Fruit fly (Drosophila melanogaster): ENCODE measurements around the gene Sprn.

The Sprn gene

dm6 chr3L:11892766-11893165 is 13.9 kb downstream of the Sprn start:
- no peak for TF ChIP-seq CG8478 (optimal IDR thresholded peaks at IDR 0.05)
- TF ChIP-seq CTCF (optimal IDR thresholded peaks at IDR 0.05) = peak; percentile 79 to 84

dm6 chr3L:11896756-11897155 is 17.8 kb downstream of the Sprn start:
- no peak for TF ChIP-seq CG8478 (optimal IDR thresholded peaks at IDR 0.05)
- no peak for TF ChIP-seq CTCF (optimal IDR thresholded peaks at IDR 0.05)

dm6 chr3L:11918217-11918616 is 39.3 kb downstream of the Sprn start:
- TF ChIP-seq CG8478 (optimal IDR thresholded peaks at IDR 0.05) = no peak
- TF ChIP-seq CTCF (optimal IDR thresholded peaks at IDR 0.05) = peak; percentile 28 to 44

- TF ChIP-seq CTCF (optimal IDR thresholded peaks at IDR 0.05) (no peak), CG8478 (optimal IDR thresholded peaks at IDR 0.05) (no peak)
Measured at dm6 chr3L:11921213-11921612, 42.3 kb downstream of the Sprn start, which contains the start of gene CG11588. Gene CG11588 (plus strand): TSS chr3L:11921513.

- no peak for TF ChIP-seq CTCF (optimal IDR thresholded peaks at IDR 0.05)
- no peak for TF ChIP-seq CG8478 (optimal IDR thresholded peaks at IDR 0.05)
Measured at dm6 chr3L:11924657-11925056, 45.7 kb downstream of the Sprn start, which contains the start of gene SdhAL. Gene SdhAL (minus strand): TSS chr3L:11924757.

- no peak for TF ChIP-seq CG8478 (optimal IDR thresholded peaks at IDR 0.05)
- TF ChIP-seq CTCF (optimal IDR thresholded peaks at IDR 0.05) = no peak
Measured at dm6 chr3L:11925382-11925781, 46.5 kb downstream of the Sprn start.

- TF ChIP-seq CG8478 (optimal IDR thresholded peaks at IDR 0.05) = no peak
Measured at dm6 chr3L:11927287-11927743, 48.4 kb downstream of the Sprn start, which contains the start of gene byn. Gene byn (plus strand): TSS chr3L:11927693.

Measured in S2 (cell line).